Fruit fly (Drosophila melanogaster) whole organism, prepupa: ENCODE results near the gene CNMaR.

Experiments used
- CG1621 ChIP-seq: fragments of 200-800 bp; sonication (Bioruptor generic); optimal IDR thresholded peaks from 3 replicates; lab custom pipeline; 2018; ENCODE audit warnings: missing biosample characterization, mild to moderate bottlenecking, missing genetic modification characterization
- CG6163 ChIP-seq: fragments of 200-800 bp; sonication (Bioruptor generic); IDR thresholded peaks from 3 replicates; pipeline ENCODE4 v1.3.6; 2022; ENCODE audit warnings: missing biosample characterization, missing genetic modification characterization
- CG6808 ChIP-seq: fragments of 200-800 bp; sonication (Bioruptor generic); optimal IDR thresholded peaks from 3 replicates; lab custom pipeline; 2017; ENCODE audit warnings: missing biosample characterization, missing genetic modification characterization, mild to moderate bottlenecking, moderate library complexity, missing genetic modification reagents
- CG6854 ChIP-seq: fragments of 200-800 bp; sonication (Bioruptor generic); optimal IDR thresholded peaks from 2 replicates; lab custom pipeline; 2017; ENCODE audit warnings: missing biosample characterization, mild to moderate bottlenecking, missing genetic modification characterization
- CG7368 ChIP-seq: fragments of 200-800 bp; sonication (Bioruptor generic); optimal IDR thresholded peaks from 3 replicates; lab custom pipeline; 2016; ENCODE audit warnings: missing biosample characterization, missing genetic modification characterization
- Hr39 ChIP-seq: fragments of 200-800 bp; sonication (Bioruptor generic); optimal IDR thresholded peaks from 2 replicates; lab custom pipeline; 2016; ENCODE audit warnings: missing biosample characterization, missing genetic modification characterization
- acj6 ChIP-seq: fragments of 200-800 bp; sonication (Bioruptor generic); optimal IDR thresholded peaks from 3 replicates; lab custom pipeline; 2016; ENCODE audit warnings: missing biosample characterization, missing genetic modification characterization
- cyc ChIP-seq: fragments of 200-800 bp; sonication (Bioruptor generic); optimal IDR thresholded peaks from 3 replicates; lab custom pipeline; 2016; ENCODE audit warnings: missing biosample characterization, missing genetic modification characterization
- fd85E ChIP-seq: fragments of 200-800 bp; sonication (Bioruptor generic); optimal IDR thresholded peaks from 3 replicates; lab custom pipeline; 2016; ENCODE audit warnings: missing biosample characterization, missing genetic modification characterization
- salr ChIP-seq, 2 experiments: fragments of 200-800 bp; sonication (Bioruptor generic); optimal IDR thresholded peaks; 3 replicates each; lab custom pipeline; 2016 to 2018; ENCODE audit warnings: missing biosample characterization in 2 of 2, missing genetic modification characterization in 2 of 2, mild to moderate bottlenecking in 1 of 2
- ss ChIP-seq, 2 experiments: fragments of 200-800 bp; sonication (Bioruptor generic); optimal IDR thresholded peaks; 2 replicates in 1 of 2; 3 replicates in 1 of 2; lab custom pipeline; 2017 to 2018; ENCODE audit warnings: mild to moderate bottlenecking in 2 of 2, missing biosample characterization in 2 of 2, missing genetic modification characterization in 2 of 2, moderate library complexity in 1 of 2
- svp ChIP-seq: fragments of 200-800 bp; sonication (Bioruptor generic); peaks from one replicate; lab custom pipeline; 2016; ENCODE audit warnings: missing biosample characterization, missing genetic modification characterization

DNA sequence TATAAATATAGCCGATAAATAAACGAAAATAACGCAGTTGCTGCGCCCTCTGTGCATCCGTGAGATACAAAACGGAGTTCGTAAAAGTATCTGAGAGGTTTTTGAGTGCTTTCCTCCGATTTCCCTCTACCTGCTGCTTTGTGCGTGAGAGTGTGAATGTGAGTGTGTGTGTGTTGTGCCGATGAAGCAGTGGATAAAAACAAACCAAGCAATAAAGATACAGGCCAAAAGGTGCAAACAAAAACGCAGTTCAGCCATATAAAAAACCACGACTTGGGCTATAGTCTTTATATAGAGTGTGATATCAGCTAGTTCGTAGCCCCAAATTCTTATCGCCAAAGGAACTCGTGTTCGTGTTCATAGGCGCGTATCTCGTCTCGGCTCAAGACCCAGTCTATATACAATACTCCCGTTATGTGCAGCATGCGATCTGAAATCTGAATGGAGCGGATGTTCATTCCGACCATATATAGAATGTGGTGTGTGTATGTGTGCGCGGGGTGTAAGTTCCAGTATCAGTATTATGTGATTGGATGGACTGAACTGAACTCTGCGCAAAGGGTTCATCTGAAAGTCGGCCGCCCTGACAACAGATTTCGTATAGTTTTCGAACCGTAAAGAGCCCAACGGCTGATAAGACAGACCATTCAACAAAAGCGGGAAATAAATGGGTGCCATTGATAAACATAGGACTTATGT lies 28.3 kb upstream of the CNMaR start:
- TF ChIP-seq CG1621 (tag; lab: Kevin White, UChicago) (no peak), ss (GFP tag; optimal IDR thresholded peaks at IDR 0.05; lab: Kevin White, UChicago) (no peak), CG6163 (GFP tag; lab: Robert Waterston, UW) (no peak), fd85E (GFP tag; lab: Kevin White, UChicago) (no peak), CG6854 (GFP tag; lab: Kevin White, UChicago) (no peak), CG7368 (GFP tag; lab: Kevin White, UChicago) (no peak), salr (GFP tag; optimal IDR thresholded peaks at IDR 0.05; lab: Kevin White, UChicago) (no peak), cyc (GFP tag; lab: Kevin White, UChicago) (no peak), svp (GFP tag; lab: Kevin White, UChicago) (peak; percentile 64), acj6 (GFP tag; lab: Kevin White, UChicago) (no peak), CG6808 (no peak), Hr39 (GFP tag; lab: Kevin White, UChicago) (no peak)
